Fruit fly (Drosophila melanogaster) whole organism: ENCODE measurements around the gene CG31510.

Experiments used
- CG8478 ChIP-seq: fragments of >200 bp; optimal IDR thresholded peaks from 2 replicates; lab custom pipeline; 2018; ENCODE audit warnings: inconsistent platforms
- Dll ChIP-seq: fragments of >200 bp; optimal IDR thresholded peaks from 2 replicates; lab custom pipeline; 2017
- EcR ChIP-seq, 2 experiments: fragments of >200 bp; optimal IDR thresholded peaks; 2 replicates each; lab custom pipeline; 2017; ENCODE audit warnings: missing biosample characterization in 2 of 2, missing genetic modification characterization in 2 of 2, missing genetic modification reagents in 2 of 2
- pan ChIP-seq: fragments of >200 bp; optimal IDR thresholded peaks from 2 replicates; lab custom pipeline; 2017
- psq ChIP-seq: fragments of >200 bp; optimal IDR thresholded peaks from 2 replicates; lab custom pipeline; 2017
- usp ChIP-seq: fragments of >200 bp; optimal IDR thresholded peaks from 2 replicates; lab custom pipeline; 2017; ENCODE audit warnings: missing biosample characterization, missing genetic modification characterization, mixed read lengths

DNA sequence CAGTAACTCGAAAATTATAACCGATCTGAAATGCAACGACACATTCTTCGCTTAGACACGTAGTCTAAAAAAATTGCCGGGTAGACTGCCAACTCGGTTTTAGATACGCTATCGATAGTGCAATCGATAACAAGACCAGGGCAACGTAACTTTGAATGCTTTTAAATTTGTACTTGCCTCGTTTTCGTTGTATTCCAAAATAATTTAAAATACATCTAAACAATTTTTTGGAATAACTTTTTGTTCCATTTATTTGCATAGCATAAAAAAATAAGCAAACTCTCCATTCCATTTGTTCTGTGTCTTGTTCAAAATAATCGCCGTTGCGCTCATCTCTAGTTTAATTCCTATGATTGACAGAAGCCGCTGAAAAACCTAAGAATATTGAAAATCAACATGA, 53.2 kb downstream of the CG31510 start, which contains the start of the genes Stt3B and CG11839:
- TF ChIP-seq EcR (GFP tag; optimal IDR thresholded peaks at IDR 0.05; lab: Kevin White, UChicago) (no peak), Dll (lab: Kevin White, UChicago) (no peak), CG8478 (lab: Kevin White, UChicago) (no peak), pan (lab: Kevin White, UChicago) (no peak), psq (no peak), usp (no peak)
